Fruit fly (Drosophila melanogaster) whole organism, embryonic: ENCODE measurements around the gene Rab23.

Experiments used
- B-H2 ChIP-seq: fragments of 200-800 bp; sonication (Bioruptor generic); optimal IDR thresholded peaks from 2 replicates; lab custom pipeline; 2018; ENCODE audit warnings: missing biosample characterization, mild to moderate bottlenecking, missing genetic modification characterization
- CG10565 ChIP-seq: fragments of 200-800 bp; sonication (Bioruptor generic); optimal IDR thresholded peaks from 3 replicates; lab custom pipeline; 2016; ENCODE audit warnings: missing biosample characterization, mild to moderate bottlenecking, missing genetic modification characterization
- CG10959 ChIP-seq: fragments of 200-800 bp; sonication (Bioruptor generic); IDR thresholded peaks from 2 replicates; pipeline ENCODE4 v1.3.6; 2022; ENCODE audit warnings: missing biosample characterization, missing genetic modification characterization
- CG12942 ChIP-seq: fragments of 200-800 bp; sonication (Bioruptor generic); optimal IDR thresholded peaks from 3 replicates; lab custom pipeline; 2016; ENCODE audit warnings: missing biosample characterization, missing genetic modification characterization
- CG13287 ChIP-seq: fragments of 200-800 bp; sonication (Bioruptor generic); IDR thresholded peaks from 2 replicates; pipeline ENCODE4 v1.3.6; 2022; ENCODE audit warnings: missing biosample characterization, missing genetic modification characterization; ENCODE audit not compliant: partially characterized antibody
- CG13894 ChIP-seq: fragments of 200-800 bp; sonication (Bioruptor generic); optimal IDR thresholded peaks from 3 replicates; lab custom pipeline; 2018; ENCODE audit warnings: missing biosample characterization, mild to moderate bottlenecking, missing genetic modification characterization, moderate library complexity
- CG14014 ChIP-seq: fragments of 200-800 bp; sonication (Bioruptor generic); IDR thresholded peaks from 2 replicates; pipeline ENCODE4 v1.3.6; 2022; ENCODE audit warnings: missing biosample characterization, missing genetic modification characterization
- CG1529 ChIP-seq: fragments of 200-800 bp; sonication (Bioruptor generic); optimal IDR thresholded peaks from 3 replicates; lab custom pipeline; 2018; ENCODE audit warnings: missing biosample characterization, missing genetic modification characterization
- CG2712 ChIP-seq: fragments of 200-800 bp; optimal IDR thresholded peaks from 3 replicates; lab custom pipeline; 2019; ENCODE audit warnings: missing biosample characterization, mild to moderate bottlenecking, missing genetic modification characterization, moderate library complexity
- CG30020 ChIP-seq: fragments of 200-800 bp; optimal IDR thresholded peaks from 2 replicates; lab custom pipeline; 2019; ENCODE audit warnings: missing biosample characterization, mild to moderate bottlenecking, missing genetic modification characterization, moderate library complexity
- CG31224 ChIP-seq: fragments of 200-800 bp; sonication (Bioruptor generic); IDR thresholded peaks from 2 replicates; pipeline ENCODE4 v1.3.6; 2022; ENCODE audit warnings: missing biosample characterization, missing genetic modification characterization
- CG31388 ChIP-seq: fragments of 200-800 bp; sonication (Bioruptor generic); optimal IDR thresholded peaks from 2 replicates; lab custom pipeline; 2016; ENCODE audit warnings: missing biosample characterization, missing genetic modification characterization
- CG32767 ChIP-seq: fragments of 200-800 bp; sonication (Bioruptor generic); IDR thresholded peaks from 2 replicates; pipeline ENCODE4 v1.3.6; 2022; ENCODE audit warnings: missing biosample characterization, missing genetic modification characterization
- CG4282 ChIP-seq: fragments of 200-800 bp; sonication (Bioruptor generic); optimal IDR thresholded peaks from 2 replicates; lab custom pipeline; 2016; ENCODE audit warnings: missing biosample characterization, missing genetic modification characterization
- CG4360 ChIP-seq: fragments of 200-800 bp; sonication (Bioruptor generic); IDR thresholded peaks from 2 replicates; pipeline ENCODE4 v1.3.6; 2022; ENCODE audit warnings: missing biosample characterization, missing genetic modification characterization
- CG4854 ChIP-seq: fragments of 200-800 bp; sonication (Bioruptor generic); optimal IDR thresholded peaks from 2 replicates; lab custom pipeline; 2016; ENCODE audit warnings: missing biosample characterization, missing genetic modification characterization, inconsistent platforms
- CG6272 ChIP-seq: fragments of 200-800 bp; sonication (Bioruptor generic); IDR thresholded peaks from 2 replicates; pipeline ENCODE4 v1.3.6; 2022; ENCODE audit warnings: missing biosample characterization, missing genetic modification characterization
- CG6683 ChIP-seq: fragments of 200-800 bp; sonication (Bioruptor generic); optimal IDR thresholded peaks from 2 replicates; lab custom pipeline; 2017; ENCODE audit warnings: missing biosample characterization, mild to moderate bottlenecking, missing genetic modification characterization, missing genetic modification reagents
- CG7745 ChIP-seq: fragments of 200-800 bp; sonication (Bioruptor generic); optimal IDR thresholded peaks from 2 replicates; lab custom pipeline; 2018; ENCODE audit warnings: missing biosample characterization, mild to moderate bottlenecking, missing genetic modification characterization, moderate library complexity
- CG8924 ChIP-seq: fragments of 200-800 bp; optimal IDR thresholded peaks from 3 replicates; lab custom pipeline; 2019; ENCODE audit warnings: missing biosample characterization, mild to moderate bottlenecking, missing genetic modification characterization, moderate library complexity
- CTCF ChIP-seq: fragments of 200-800 bp; sonication (Bioruptor generic); optimal IDR thresholded peaks from 2 replicates; lab custom pipeline; 2017; ENCODE audit warnings: missing biosample characterization, mild to moderate bottlenecking, missing genetic modification characterization, moderate library complexity
- Hand ChIP-seq: fragments of 200-800 bp; sonication (Bioruptor generic); optimal IDR thresholded peaks from 2 replicates; lab custom pipeline; 2017; ENCODE audit warnings: mild to moderate bottlenecking, missing biosample characterization, missing genetic modification reagents, missing genetic modification characterization
- Nf-YA ChIP-seq: fragments of 200-800 bp; sonication (Bioruptor generic); IDR thresholded peaks from 2 replicates; pipeline ENCODE4 v1.3.6; 2022; ENCODE audit warnings: missing biosample characterization, missing genetic modification characterization
- Ptx1 ChIP-seq: fragments of 200-800 bp; sonication (Bioruptor generic); IDR thresholded peaks from 2 replicates; pipeline ENCODE4 v1.3.6; 2022; ENCODE audit warnings: missing biosample characterization, missing genetic modification characterization
- Side ChIP-seq: fragments of 200-800 bp; sonication (Bioruptor generic); optimal IDR thresholded peaks from 2 replicates; lab custom pipeline; 2016; ENCODE audit warnings: missing biosample characterization, missing genetic modification characterization
- Spps ChIP-seq: fragments of 200-800 bp; sonication (Bioruptor generic); optimal IDR thresholded peaks from 2 replicates; lab custom pipeline; 2018; ENCODE audit warnings: missing biosample characterization, mild to moderate bottlenecking, missing genetic modification characterization
- Tbp ChIP-seq: fragments of >200 bp; optimal IDR thresholded peaks from 2 replicates; lab custom pipeline; 2018; ENCODE audit warnings: missing biosample characterization, missing genetic modification characterization
- ab ChIP-seq: fragments of 200-800 bp; sonication (Bioruptor generic); optimal IDR thresholded peaks from 2 replicates; lab custom pipeline; 2016; ENCODE audit warnings: missing biosample characterization, missing genetic modification characterization
- al ChIP-seq: fragments of 200-800 bp; sonication (Bioruptor generic); IDR thresholded peaks from 2 replicates; pipeline ENCODE4 v1.3.6; 2022; ENCODE audit warnings: missing biosample characterization, missing genetic modification characterization
- ase ChIP-seq: fragments of 200-800 bp; sonication (Bioruptor generic); IDR thresholded peaks from 3 replicates; pipeline ENCODE4 v1.3.6; 2022; ENCODE audit warnings: missing biosample characterization, missing genetic modification characterization
- az2 ChIP-seq: fragments of 200-800 bp; sonication (Bioruptor generic); optimal IDR thresholded peaks from 3 replicates; lab custom pipeline; 2016; ENCODE audit warnings: missing biosample characterization, missing genetic modification characterization
- chinmo ChIP-seq: fragments of 200-800 bp; sonication (Bioruptor generic); IDR thresholded peaks from 4 replicates; pipeline ENCODE4 v1.3.6; 2022; ENCODE audit warnings: missing biosample characterization, missing genetic modification characterization; ENCODE audit not compliant: partially characterized antibody
- chm ChIP-seq: fragments of 200-800 bp; sonication (Bioruptor generic); IDR thresholded peaks from 2 replicates; pipeline ENCODE4 v1.3.6; 2022; ENCODE audit warnings: missing biosample characterization, missing genetic modification characterization
- corto ChIP-seq: fragments of 200-800 bp; sonication (Bioruptor generic); optimal IDR thresholded peaks from 2 replicates; lab custom pipeline; 2016; ENCODE audit warnings: missing biosample characterization, mild to moderate bottlenecking, missing genetic modification characterization, moderate library complexity
- crp ChIP-seq, 2 experiments: fragments of 200-800 bp; sonication (Bioruptor generic); optimal IDR thresholded peaks; 2 replicates in 1 of 2; 3 replicates in 1 of 2; lab custom pipeline; 2017; ENCODE audit warnings: missing biosample characterization in 2 of 2, missing genetic modification characterization in 2 of 2, mild to moderate bottlenecking in 1 of 2, moderate library complexity in 1 of 2
- da ChIP-seq: fragments of 200-800 bp; sonication (Bioruptor generic); optimal IDR thresholded peaks from 2 replicates; lab custom pipeline; 2016; ENCODE audit warnings: missing biosample characterization, missing genetic modification characterization
- danr ChIP-seq: fragments of 200-800 bp; sonication (Bioruptor generic); IDR thresholded peaks from 2 replicates; pipeline ENCODE4 v1.3.6; 2022; ENCODE audit warnings: missing biosample characterization, missing genetic modification characterization
- dm ChIP-seq: fragments of 200-800 bp; sonication (Bioruptor generic); optimal IDR thresholded peaks from 3 replicates; lab custom pipeline; 2016; ENCODE audit warnings: missing biosample characterization, missing genetic modification characterization
- en ChIP-seq: fragments of 200-800 bp; sonication (Bioruptor generic); optimal IDR thresholded peaks from 2 replicates; lab custom pipeline; 2016; ENCODE audit warnings: missing biosample characterization, missing genetic modification characterization
- gem ChIP-seq: fragments of 200-800 bp; sonication (Bioruptor generic); optimal IDR thresholded peaks from 2 replicates; lab custom pipeline; 2019; ENCODE audit warnings: missing biosample characterization, mild to moderate bottlenecking, missing genetic modification characterization, moderate library complexity
- her ChIP-seq: fragments of 200-800 bp; sonication (Bioruptor generic); optimal IDR thresholded peaks from 2 replicates; lab custom pipeline; 2016; ENCODE audit warnings: missing biosample characterization, missing genetic modification characterization
- inv ChIP-seq: fragments of 200-800 bp; sonication (Bioruptor generic); IDR thresholded peaks from 2 replicates; pipeline ENCODE4 v1.3.6; 2022; ENCODE audit warnings: missing biosample characterization, missing genetic modification characterization; ENCODE audit not compliant: partially characterized antibody
- nmo ChIP-seq: fragments of 200-800 bp; sonication (Bioruptor generic); optimal IDR thresholded peaks from 2 replicates; lab custom pipeline; 2018; ENCODE audit warnings: missing biosample characterization, mild to moderate bottlenecking, missing genetic modification characterization, moderate library complexity
- nom ChIP-seq: fragments of 200-800 bp; sonication (Bioruptor generic); optimal IDR thresholded peaks from 2 replicates; lab custom pipeline; 2017; ENCODE audit warnings: missing biosample characterization, missing genetic modification characterization, mild to moderate bottlenecking, moderate library complexity, missing genetic modification reagents
- odd ChIP-seq: fragments of 200-800 bp; sonication (Bioruptor generic); optimal IDR thresholded peaks from 2 replicates; lab custom pipeline; 2017; ENCODE audit warnings: missing biosample characterization, mild to moderate bottlenecking, missing genetic modification characterization
- otp ChIP-seq: fragments of 200-800 bp; sonication (Bioruptor generic); IDR thresholded peaks from 3 replicates; pipeline ENCODE4, ENCODE4 v1.3.6; 2022; ENCODE audit warnings: missing biosample characterization, missing genetic modification characterization
- peb ChIP-seq: fragments of 200-800 bp; sonication (Bioruptor generic); IDR thresholded peaks from 2 replicates; pipeline ENCODE4 v1.3.6; 2022; ENCODE audit warnings: missing biosample characterization, missing genetic modification characterization
- sima ChIP-seq: fragments of 200-800 bp; sonication (Bioruptor generic); optimal IDR thresholded peaks from 2 replicates; lab custom pipeline; 2016; ENCODE audit warnings: missing biosample characterization, missing genetic modification characterization
- sob ChIP-seq: fragments of 200-800 bp; sonication (Bioruptor generic); IDR thresholded peaks from 2 replicates; pipeline ENCODE4 v1.3.6; 2022; ENCODE audit warnings: missing biosample characterization, missing genetic modification characterization
- tap ChIP-seq: fragments of 200-800 bp; optimal IDR thresholded peaks from 3 replicates; lab custom pipeline; 2019; ENCODE audit warnings: missing biosample characterization, mild to moderate bottlenecking, missing genetic modification characterization, moderate library complexity
- vfl ChIP-seq: fragments of 200-800 bp; sonication (Bioruptor generic); optimal IDR thresholded peaks from 2 replicates; lab custom pipeline; 2016; ENCODE audit warnings: missing biosample characterization, missing genetic modification characterization

Rab23 gene

DNA sequence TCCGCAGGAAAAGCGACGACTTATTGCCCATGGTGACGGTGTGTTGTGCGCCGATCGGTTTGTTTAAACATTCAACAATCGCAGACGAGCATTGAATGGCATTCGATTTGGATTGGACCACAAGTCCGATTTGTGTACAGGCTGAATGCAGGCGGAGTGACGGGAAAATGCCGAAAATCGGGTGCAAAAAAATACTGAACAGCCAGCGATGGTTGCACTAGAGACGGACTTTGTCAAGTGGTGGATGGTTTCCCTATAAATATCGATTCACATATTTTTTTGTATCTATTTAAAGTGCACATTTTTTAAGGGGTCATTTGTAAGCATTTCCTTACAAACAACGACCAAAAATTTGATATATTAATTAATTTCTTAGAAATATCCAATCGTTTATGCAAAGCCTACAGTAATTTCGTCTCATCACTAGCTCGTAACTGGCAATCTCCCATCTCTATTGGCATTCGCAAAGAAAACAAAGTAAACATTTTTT is 30.5 kb downstream of the Rab23 start, which contains the start of the genes elm and MED27 (continued):
- TF ChIP-seq CG30020 (tag; lab: Kevin White, UChicago) (peak; percentile 85), corto (peak; percentile 84), gem (tag; lab: Kevin White, UChicago) (peak; percentile 96), peb (peak; percentile 85), CG32767 (peak; percentile 91), danr (GFP tag; lab: Robert Waterston, UW) (peak; percentile 92), CG4282 (GFP tag; lab: Kevin White, UChicago) (peak; percentile 86), CG4854 (peak; percentile 86), CG31388 (peak; percentile 90), CG4360 (GFP tag; lab: Robert Waterston, UW) (0 out of 2 replicates have a peak, but pooled peaks have one; percentile 42), en (GFP tag; lab: Kevin White, UChicago) (peak; percentile 74), Spps (tag; lab: Kevin White, UChicago) (peak; percentile 81), CG13287 (GFP tag; lab: Robert Waterston, UW) (peak; percentile 95), CTCF (GFP tag; lab: Kevin White, UChicago) (no peak), CG13894 (tag; lab: Kevin White, UChicago) (peak; percentile 92), al (GFP tag; lab: Robert Waterston, UW) (peak; percentile 94), Hand (GFP tag; lab: Kevin White, UChicago) (peak; percentile 8), Side (GFP tag; lab: Kevin White, UChicago) (peak; percentile 89), ab (peak; percentile 80), CG8924 (tag; lab: Kevin White, UChicago) (peak; percentile 92), CG6683 (peak; percentile 52), vfl (GFP tag; lab: Kevin White, UChicago) (peak; percentile 94), CG10565 (GFP tag; lab: Kevin White, UChicago) (peak; percentile 38), CG7745 (tag; lab: Kevin White, UChicago) (no peak), nmo (GFP tag; lab: Kevin White, UChicago) (peak; percentile 97), sima (GFP tag; lab: Kevin White, UChicago) (peak; percentile 41), CG2712 (tag; lab: Kevin White, UChicago) (peak; percentile 95), CG12942 (GFP tag; lab: Kevin White, UChicago) (peak; percentile 92), dm (GFP tag; lab: Kevin White, UChicago) (peak; percentile 82), ase (GFP tag; lab: Robert Waterston, UW) (peak; percentile 88), tap (tag; lab: Kevin White, UChicago) (peak; percentile 62), B-H2 (peak; percentile 91), CG6272 (GFP tag; lab: Robert Waterston, UW) (peak; percentile 98), Ptx1 (peak; percentile 97), chm (GFP tag; lab: Robert Waterston, UW) (peak; percentile 74; the same call in 1 of the 2 replicates), crp (GFP tag; optimal IDR thresholded peaks at IDR 0.05; lab: Kevin White, UChicago) (peak in 1 of 2 experiments; percentile 63), her (GFP tag; lab: Kevin White, UChicago) (peak; percentile 73), odd (GFP tag; lab: Kevin White, UChicago) (peak; percentile 49), CG14014 (GFP tag; lab: Robert Waterston, UW) (peak; percentile 93), az2 (GFP tag; lab: Kevin White, UChicago) (peak; percentile 96), CG10959 (GFP tag; lab: Robert Waterston, UW) (peak; percentile 86), CG31224 (GFP tag; lab: Robert Waterston, UW) (peak; percentile 87), otp (peak; percentile 86), da (GFP tag; lab: Kevin White, UChicago) (peak; percentile 78), Tbp (GFP tag; lab: Kevin White, UChicago) (no peak), inv (GFP tag; lab: Robert Waterston, UW) (peak; percentile 94), Nf-YA (GFP tag; lab: Robert Waterston, UW) (peak; percentile 81), chinmo (GFP tag; lab: Robert Waterston, UW) (peak; percentile 89; the same call in 2 of the 4 replicates), sob (peak; percentile 96), nom (peak; percentile 58), CG1529 (peak; percentile 75)
